Worm (Caenorhabditis elegans) whole organism, L3 larva: Measurements from ENCODE around the gene C48B4.3.

Experiments
- ZK546.5 ChIP-seq: sonication (generic microtip); optimal IDR thresholded peaks from 2 replicates; lab custom pipeline; 2017; ENCODE audit warnings: missing biosample characterization, missing genetic modification characterization
- skn-1 ChIP-seq: fragments of 150-350 bp; optimal IDR thresholded peaks from 2 replicates; lab custom pipeline; 2014; ENCODE audit warnings: missing biosample characterization, missing genetic modification characterization
- unc-62 ChIP-seq: fragments of 150-350 bp; sonication (generic microtip); optimal IDR thresholded peaks from 4 replicates; lab custom pipeline; 2014; ENCODE audit warnings: missing biosample characterization, missing genetic modification reagents, missing genetic modification characterization

ce11 chrIII:9558463-9558862 lies 23.7 kb downstream of the C48B4.3 start, which contains the start of gene C48B4.6:
- TF ChIP-seq skn-1 (tag; lab: Kevin White, UChicago) (no peak), ZK546.5 (tag; lab: Kevin White, UChicago) (no peak), unc-62 (no peak)
